Fruit fly (Drosophila melanogaster): ENCODE results near the gene sl.

The sl gene

DNA sequence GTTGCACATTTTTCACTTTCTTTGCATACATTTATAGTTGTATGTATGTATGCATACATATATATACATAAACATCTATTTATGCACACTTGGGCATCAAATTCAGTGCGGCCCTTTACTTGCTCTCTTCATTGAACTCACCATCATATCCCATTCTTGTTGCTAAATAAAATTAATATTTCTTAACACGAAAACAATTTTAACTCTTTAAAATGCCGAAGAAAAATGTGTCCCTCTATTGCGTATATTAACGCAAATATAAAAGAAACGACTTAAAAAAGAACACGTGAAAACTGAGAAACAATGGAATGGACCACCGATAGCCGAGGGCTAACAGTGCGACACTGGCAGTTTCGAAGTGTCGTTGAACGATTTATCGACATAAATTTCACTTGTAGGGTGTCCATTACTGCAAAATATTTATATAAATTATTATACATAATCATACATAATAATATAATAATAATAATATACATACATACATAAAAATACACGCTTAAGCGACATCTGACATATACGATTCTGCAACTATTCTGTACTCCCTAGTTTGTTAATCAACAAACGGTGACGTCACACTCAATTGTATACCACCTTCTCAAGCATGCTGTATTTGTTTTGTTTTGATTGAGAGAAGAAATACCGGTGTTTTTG, 8.7 kb downstream of the sl start, which contains the start of the genes U2af50 and PIG-Q (continued):
- TF ChIP-seq BtbVII (GFP tag; optimal IDR thresholded peaks at IDR 0.05) (peak; percentile 90), zen (tag; optimal IDR thresholded peaks at IDR 0.05) (peak; percentile 95), crol (GFP tag; IDR thresholded peaks at IDR 0.05) (no peak; the same call in 1 of the 2 replicates), CG16863 (GFP tag; optimal IDR thresholded peaks at IDR 0.05) (peak; percentile 33), Hr78 (GFP tag; optimal IDR thresholded peaks at IDR 0.05) (no peak), twi (tag; optimal IDR thresholded peaks at IDR 0.05) (peak; percentile 89), CG14710 (tag; optimal IDR thresholded peaks at IDR 0.05) (peak; percentile 97), CG17912 (GFP tag; optimal IDR thresholded peaks at IDR 0.05) (peak; percentile 68), hbn (GFP tag; IDR thresholded peaks at IDR 0.05; ENCODE audit: partially characterized antibody) (no peak), Fer2 (tag; optimal IDR thresholded peaks at IDR 0.05) (peak; percentile 78), CG2116 (GFP tag; optimal IDR thresholded peaks at IDR 0.05) (peak; percentile 96), CG6765 (GFP tag; optimal IDR thresholded peaks at IDR 0.05) (peak; percentile 83), ems (GFP tag; optimal IDR thresholded peaks at IDR 0.05) (peak; percentile 46), kah (GFP tag; optimal IDR thresholded peaks at IDR 0.05) (peak; percentile 82), C15 (GFP tag; IDR thresholded peaks at IDR 0.05) (peak; percentile 73; the same call in 1 of the 3 replicates), gcm2 (GFP tag; optimal IDR thresholded peaks at IDR 0.05) (peak; percentile 40), Sox100B (GFP tag; optimal IDR thresholded peaks at IDR 0.05) (peak; percentile 90), slp2 (GFP tag; optimal IDR thresholded peaks at IDR 0.05) (peak; percentile 47), CG10274 (GFP tag; optimal IDR thresholded peaks at IDR 0.05) (peak; percentile 70), Side (GFP tag; optimal IDR thresholded peaks at IDR 0.05) (peak; percentile 23), ara (GFP tag; IDR thresholded peaks at IDR 0.05) (no peak; the same call in 1 of the 2 replicates), fd96Cb (tag; optimal IDR thresholded peaks at IDR 0.05) (peak; percentile 95), grau (tag; optimal IDR thresholded peaks at IDR 0.05) (peak; percentile 95), chn (GFP tag; optimal IDR thresholded peaks at IDR 0.05) (peak; percentile 56), Atf-2 (GFP tag; optimal IDR thresholded peaks at IDR 0.05) (peak; percentile 41), wor (GFP tag; IDR thresholded peaks at IDR 0.05) (peak; percentile 83; the same call in 1 of the 2 replicates), tgo (GFP tag; IDR thresholded peaks at IDR 0.05) (peak; percentile 93), Meics (GFP tag; optimal IDR thresholded peaks at IDR 0.05) (peak; percentile 92), E2f2 (GFP tag; IDR thresholded peaks at IDR 0.05) (peak; percentile 71), CG34376 (GFP tag; optimal IDR thresholded peaks at IDR 0.05) (peak; percentile 77), Taf1 (GFP tag; IDR thresholded peaks at IDR 0.05) (peak; percentile 89), CG31224 (GFP tag; IDR thresholded peaks at IDR 0.05) (peak; percentile 86), fd3F (GFP tag; optimal IDR thresholded peaks at IDR 0.05) (peak; percentile 93), vvl (GFP tag; IDR thresholded peaks at IDR 0.05) (peak; percentile 97), CG4360 (GFP tag; IDR thresholded peaks at IDR 0.05) (peak; percentile 67), CG15479 (GFP tag; optimal IDR thresholded peaks at IDR 0.05) (peak; percentile 27), al (GFP tag; IDR thresholded peaks at IDR 0.05) (peak; percentile 91; the same call in 1 of the 2 replicates), MBD-R2 (GFP tag; IDR thresholded peaks at IDR 0.05) (peak; percentile 88), gro (GFP tag; optimal IDR thresholded peaks at IDR 0.05) (no peak), CG11504 (tag; optimal IDR thresholded peaks at IDR 0.05) (peak; percentile 93), slbo (GFP tag; IDR thresholded peaks at IDR 0.05) (no peak; the same call in 1 of the 2 replicates), CG16813 (GFP tag; IDR thresholded peaks at IDR 0.05; ENCODE audit: partially characterized antibody) (peak; percentile 59), run (tag; optimal IDR thresholded peaks at IDR 0.05) (peak; percentile 85), schlank (tag; optimal IDR thresholded peaks at IDR 0.05) (peak; percentile 71), pita (GFP tag; optimal IDR thresholded peaks at IDR 0.05) (no peak), CG15269 (tag; optimal IDR thresholded peaks at IDR 0.05) (peak; percentile 95), CG1603 (tag; optimal IDR thresholded peaks at IDR 0.05) (peak; percentile 82), hkb (optimal IDR thresholded peaks at IDR 0.05) (no peak), hkb (GFP tag; IDR thresholded peaks at IDR 0.05) (peak; percentile 93), Sry-δ (GFP tag; optimal IDR thresholded peaks at IDR 0.05) (peak; percentile 28)

Measured in whole organism, embryonic.